Fruit fly (Drosophila melanogaster): ENCODE measurements around the gene GILT1.

The GILT1 gene

DNA sequence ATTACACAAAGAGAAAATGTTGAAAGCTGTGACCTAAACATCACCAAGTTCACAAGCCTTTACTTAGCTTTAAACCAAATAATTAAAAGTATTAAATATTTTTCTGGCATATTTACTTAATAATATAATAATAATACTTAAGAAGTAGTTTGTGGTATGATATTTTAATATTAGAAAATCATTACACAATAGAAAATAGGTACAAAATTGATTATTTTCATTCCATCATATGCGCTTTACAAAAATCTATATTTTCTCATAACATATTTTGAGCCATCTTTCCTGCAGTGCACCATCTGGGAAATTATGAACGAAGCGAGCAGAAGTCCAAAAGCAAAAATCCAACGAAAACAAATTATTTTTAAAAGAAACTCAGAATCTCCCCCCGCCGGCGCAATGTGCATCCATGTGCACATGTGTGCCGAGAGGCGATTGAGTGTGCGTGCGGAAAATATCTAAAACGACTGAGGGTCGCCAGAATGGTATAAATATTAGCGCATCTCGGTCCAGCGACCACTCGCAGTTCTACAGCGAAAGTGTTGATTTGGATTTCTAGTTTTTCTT is 23.9 kb upstream of the GILT1 start, which contains the start of gene Act87E (continued):
- TF ChIP-seq Lpt (GFP tag; optimal IDR thresholded peaks at IDR 0.05) = no peak
- no peak for TF ChIP-seq CG6854 (GFP tag; optimal IDR thresholded peaks at IDR 0.05)
- TF ChIP-seq CG8119 (GFP tag; IDR thresholded peaks at IDR 0.05) = peak; percentile 64
- peak; percentile 26 for TF ChIP-seq OdsH (GFP tag; optimal IDR thresholded peaks at IDR 0.05)
- no peak for TF ChIP-seq Ets21C (GFP tag; optimal IDR thresholded peaks at IDR 0.05)
- no peak for TF ChIP-seq ss (GFP tag; optimal IDR thresholded peaks at IDR 0.05)
- TF ChIP-seq eg (GFP tag; IDR thresholded peaks at IDR 0.05) = no peak
- TF ChIP-seq CG3919 (GFP tag; optimal IDR thresholded peaks at IDR 0.05) = peak; percentile 1
- no peak for TF ChIP-seq pdm3 (GFP tag; optimal IDR thresholded peaks at IDR 0.05)
- TF ChIP-seq CG15336 (GFP tag; IDR thresholded peaks at IDR 0.05) = peak; percentile 56
- TF ChIP-seq Eip78C (GFP tag) = peak; percentile 77
- no peak for TF ChIP-seq CG1621 (tag; optimal IDR thresholded peaks at IDR 0.05)
- no peak for TF ChIP-seq Hr38 (GFP tag; optimal IDR thresholded peaks at IDR 0.05)
- no peak for TF ChIP-seq Eip93F (GFP tag; optimal IDR thresholded peaks at IDR 0.05)
- peak; percentile 26 for TF ChIP-seq CG9139 (GFP tag; optimal IDR thresholded peaks at IDR 0.05)
- TF ChIP-seq CG31627 (GFP tag; optimal IDR thresholded peaks at IDR 0.05) = no peak
- peak; percentile 47 for TF ChIP-seq CG4318 (GFP tag; optimal IDR thresholded peaks at IDR 0.05)

DNA sequence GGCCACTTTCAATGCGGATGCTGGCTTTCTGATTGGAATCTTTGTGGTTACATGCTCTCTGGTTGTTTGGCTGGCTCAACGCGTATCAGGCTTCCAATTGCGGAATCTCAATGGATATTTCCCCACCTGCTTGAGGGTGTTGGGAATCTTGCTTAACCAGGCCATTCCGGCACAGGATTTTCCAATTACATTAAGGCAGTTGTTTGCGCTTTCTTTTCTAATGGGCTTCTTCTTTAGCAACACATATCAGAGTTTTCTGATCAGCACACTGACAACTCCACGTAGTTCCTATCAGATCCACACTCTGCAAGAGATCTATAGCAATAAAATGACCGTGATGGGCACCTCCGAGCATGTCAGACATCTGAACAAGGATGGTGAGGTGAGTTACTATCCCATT is 20.5 kb upstream of the GILT1 start:
- TF ChIP-seq CG10669 (GFP tag; optimal IDR thresholded peaks at IDR 0.05) (no peak), Ets21C (GFP tag; optimal IDR thresholded peaks at IDR 0.05) (no peak), fd59A (GFP tag; optimal IDR thresholded peaks at IDR 0.05) (no peak), fkh (GFP tag; optimal IDR thresholded peaks at IDR 0.05) (no peak), CG8632 (GFP tag; optimal IDR thresholded peaks at IDR 0.05) (no peak), spab (GFP tag; optimal IDR thresholded peaks at IDR 0.05) (no peak), CG11762 (GFP tag; optimal IDR thresholded peaks at IDR 0.05; ENCODE audit: insufficient read depth) (no peak), CG6808 (GFP tag; optimal IDR thresholded peaks at IDR 0.05) (no peak), Sox14 (GFP tag; optimal IDR thresholded peaks at IDR 0.05) (no peak), achi (GFP tag; optimal IDR thresholded peaks at IDR 0.05) (no peak), CG6276 (GFP tag; optimal IDR thresholded peaks at IDR 0.05) (no peak), fd85E (GFP tag; optimal IDR thresholded peaks at IDR 0.05) (no peak), Sox15 (GFP tag; optimal IDR thresholded peaks at IDR 0.05) (no peak), lz (GFP tag; optimal IDR thresholded peaks at IDR 0.05) (no peak), dsx (GFP tag; optimal IDR thresholded peaks at IDR 0.05; ENCODE audit: poor library complexity, severe bottlenecking) (no peak), svp (GFP tag) (no peak), Gug (GFP tag; IDR thresholded peaks at IDR 0.05) (no peak), Lpt (GFP tag; optimal IDR thresholded peaks at IDR 0.05) (no peak), Sox102F (GFP tag; optimal IDR thresholded peaks at IDR 0.05) (no peak)

DNA sequence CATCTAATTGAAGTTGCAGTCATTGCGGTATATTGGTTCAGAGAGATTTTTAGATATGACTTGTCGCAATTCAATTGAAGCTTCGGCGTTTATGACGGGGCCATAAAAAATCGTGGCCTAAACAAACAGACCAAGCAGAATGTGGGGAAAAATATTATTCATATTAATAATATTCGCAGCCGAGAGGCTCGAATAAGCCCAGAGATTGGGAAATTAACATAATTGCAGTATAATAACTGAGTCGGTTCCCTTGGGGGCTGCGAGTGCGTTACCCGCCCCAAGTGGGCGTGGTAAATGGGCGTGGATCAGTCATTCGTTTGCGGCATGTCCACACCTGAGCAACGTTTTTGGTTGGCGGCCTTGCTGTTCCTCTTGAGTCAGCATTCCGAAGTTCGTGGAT is 18.3 kb upstream of the GILT1 start, which contains the start of gene Ir87a:
Gene Ir87a (plus strand): TSS at position 301 of the 400 bp plus-strand sequence.
- TF ChIP-seq CG8632 (GFP tag; optimal IDR thresholded peaks at IDR 0.05) (no peak), eg (GFP tag; IDR thresholded peaks at IDR 0.05) (no peak), Blimp-1 (GFP tag; optimal IDR thresholded peaks at IDR 0.05) (no peak), Smox (GFP tag; optimal IDR thresholded peaks at IDR 0.05) (no peak)

DNA sequence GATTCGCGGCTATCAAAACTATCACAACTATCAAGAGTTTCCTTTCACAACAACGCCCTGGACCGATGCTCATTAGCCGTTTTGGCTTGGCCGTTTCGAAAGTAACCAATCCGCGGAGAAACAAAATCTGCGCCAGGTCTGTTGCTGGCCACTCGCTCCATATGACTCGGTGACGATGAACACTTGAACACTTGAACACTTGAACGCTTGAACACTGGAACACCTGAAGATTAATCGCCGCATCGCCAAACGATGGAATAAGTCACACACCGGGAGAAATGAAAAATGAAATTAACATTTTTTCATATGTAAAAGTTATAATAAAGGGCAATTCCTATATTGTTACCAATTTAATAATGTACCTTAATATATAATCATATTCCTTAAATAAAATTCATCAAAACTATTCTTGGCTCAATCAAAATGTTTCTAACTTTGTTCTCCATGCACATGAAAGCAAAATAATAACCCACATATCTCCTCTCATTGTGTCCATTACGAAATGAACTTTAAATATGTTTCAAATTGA is 15.5 kb upstream of the GILT1 start:
- TF ChIP-seq CG8319 (GFP tag; optimal IDR thresholded peaks at IDR 0.05) (no peak), Eip78C (GFP tag) (peak; percentile 34), CG8119 (GFP tag; IDR thresholded peaks at IDR 0.05) (peak; percentile 52; the same call in 2 of the 3 replicates), eg (GFP tag; IDR thresholded peaks at IDR 0.05) (no peak), CG6276 (GFP tag; optimal IDR thresholded peaks at IDR 0.05) (peak; percentile 10), CG7368 (GFP tag; optimal IDR thresholded peaks at IDR 0.05) (no peak), vri (GFP tag; optimal IDR thresholded peaks at IDR 0.05) (no peak), CG32006 (GFP tag; optimal IDR thresholded peaks at IDR 0.05) (peak; percentile 59), CG15336 (GFP tag; IDR thresholded peaks at IDR 0.05) (peak; percentile 57), CG34406 (GFP tag; optimal IDR thresholded peaks at IDR 0.05) (no peak), net (GFP tag; optimal IDR thresholded peaks at IDR 0.05) (no peak), Smox (GFP tag; optimal IDR thresholded peaks at IDR 0.05) (no peak)

Data from whole organism, prepupa.